Worm (Caenorhabditis elegans) whole organism, L1 larva: ENCODE results near the gene plc-3.
"Not testable (repeated sequence)": the region's sequence is repeated elsewhere in the genome, so short reads cannot be mapped to it uniquely, and the experiment has no call there.

Source experiments
- ceh-88 ChIP-seq: fragments of 200-800 bp; sonication (Bioruptor generic); IDR thresholded peaks from 2 replicates; pipeline ENCODE4 v1.3.6; 2022; ENCODE audit warnings: missing genetic modification characterization, missing compliant biosample characterization
- lin-13 ChIP-seq: fragments of 150-350 bp; optimal IDR thresholded peaks from 2 replicates; lab custom pipeline; 2014; ENCODE audit warnings: missing biosample characterization, missing genetic modification reagents, missing genetic modification characterization
- mef-2 ChIP-seq: fragments of 150-350 bp; optimal IDR thresholded peaks from 2 replicates; lab custom pipeline; 2014; ENCODE audit warnings: missing biosample characterization, missing genetic modification characterization
- sptf-1 ChIP-seq: fragments of 150-350 bp; optimal IDR thresholded peaks from 2 replicates; lab custom pipeline; 2014; ENCODE audit warnings: missing biosample characterization, missing genetic modification characterization

DNA sequence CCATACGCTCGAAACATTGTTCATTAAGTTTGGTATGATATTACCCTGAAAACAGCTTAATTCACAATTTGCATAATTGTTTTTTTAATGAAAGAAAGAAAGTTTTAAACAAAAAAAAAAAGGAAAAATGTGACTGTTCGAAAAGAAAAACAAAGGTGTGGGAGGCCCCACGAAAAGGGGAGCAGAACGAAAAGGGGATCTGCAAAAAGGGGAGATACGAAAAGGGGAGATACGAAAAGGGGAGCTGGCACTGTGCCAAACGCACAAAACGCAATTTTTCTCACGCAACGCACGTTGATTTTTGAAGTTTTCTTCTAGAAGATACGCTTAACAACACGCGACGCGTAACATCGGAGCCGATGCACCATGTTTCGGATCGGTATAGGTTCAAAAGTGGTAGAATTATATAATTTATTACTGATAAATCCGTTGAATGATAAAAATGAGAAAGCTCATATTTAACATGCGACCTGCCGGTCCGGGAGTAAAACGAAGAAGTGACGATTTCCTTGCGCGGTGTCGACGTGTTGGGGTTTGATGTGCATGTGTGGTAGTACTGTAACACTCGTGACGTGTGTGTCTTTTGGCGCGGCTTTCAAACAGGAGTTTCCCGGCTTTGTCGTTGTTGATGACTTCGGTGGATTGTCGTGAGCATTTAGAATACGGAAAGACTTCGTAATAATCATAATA lies 25.1 kb downstream of the plc-3 start, which contains the start of gene nrde-2:
- TF ChIP-seq ceh-88 (GFP tag; lab: Robert Waterston, UW); sptf-1 (tag; lab: Kevin White, UChicago); lin-13 (GFP tag; lab: Kevin White, UChicago); mef-2 (tag; lab: Kevin White, UChicago): not testable (repeated sequence)
